Worm (Caenorhabditis elegans) whole organism, late embryonic: ENCODE results near the gene srd-65.

Experiments
- C08G9.2 ChIP-seq: sonication (generic microtip); optimal IDR thresholded peaks from 2 replicates; lab custom pipeline; 2016; ENCODE audit warnings: mild to moderate bottlenecking, missing genetic modification characterization, moderate library complexity, missing compliant biosample characterization
- ceh-19 ChIP-seq: fragments of 200-800 bp; sonication (Bioruptor generic); optimal IDR thresholded peaks from 2 replicates; lab custom pipeline; 2018; ENCODE audit warnings: mild to moderate bottlenecking, missing genetic modification characterization, missing compliant biosample characterization
- madf-2 ChIP-seq: sonication (generic microtip); optimal IDR thresholded peaks from 2 replicates; lab custom pipeline; 2017; ENCODE audit warnings: missing genetic modification characterization, missing compliant biosample characterization
- pha-4 ChIP-seq: fragments of 150-350 bp; optimal IDR thresholded peaks from 2 replicates; lab custom pipeline; 2018; ENCODE audit warnings: missing biosample characterization, missing genetic modification reagents, missing genetic modification characterization
- pros-1 ChIP-seq: fragments of 150-350 bp; optimal IDR thresholded peaks from 2 replicates; lab custom pipeline; 2014; ENCODE audit warnings: missing biosample characterization, missing genetic modification reagents, missing genetic modification characterization
- unc-55 ChIP-seq: sonication (generic microtip); optimal IDR thresholded peaks from 2 replicates; lab custom pipeline; 2017; ENCODE audit warnings: missing biosample characterization, missing genetic modification reagents, missing genetic modification characterization
- zip-5 ChIP-seq: sonication (generic microtip); optimal IDR thresholded peaks from 2 replicates; lab custom pipeline; 2016; ENCODE audit warnings: missing genetic modification characterization, missing compliant biosample characterization

ce11 chrIII:2240471-2240870 is 16.6 kb upstream of the srd-65 start, which contains the start of gene srz-56:
- TF ChIP-seq pha-4 (tag; lab: Kevin White, UChicago), result no peak
- no peak for TF ChIP-seq pros-1
- no peak for TF ChIP-seq zip-5 (tag; lab: Kevin White, UChicago)
- no peak for TF ChIP-seq C08G9.2 (tag; lab: Kevin White, UChicago)
- no peak for TF ChIP-seq ceh-19 (GFP tag; lab: Kevin White, UChicago)
- TF ChIP-seq madf-2, result no peak
- no peak for TF ChIP-seq unc-55 (GFP tag; lab: Kevin White, UChicago)
